Worm (Caenorhabditis elegans) whole organism, early embryonic: ENCODE results near the gene aptf-3.

Experiments used
- ama-1 ChIP-seq: fragments of 150-350 bp; optimal IDR thresholded peaks from 2 replicates; lab custom pipeline; 2014
- ceh-13 ChIP-seq: fragments of 200-800 bp; sonication (Bioruptor generic); optimal IDR thresholded peaks from 2 replicates; lab custom pipeline; 2018; ENCODE audit warnings: mild to moderate bottlenecking, missing genetic modification characterization, missing compliant biosample characterization
- flt-1 ChIP-seq: fragments of 200-800 bp; sonication (Bioruptor generic); IDR thresholded peaks from 2 replicates; pipeline ENCODE4 v1.3.6; 2022; ENCODE audit warnings: missing genetic modification characterization, missing compliant biosample characterization
- hmbx-1 ChIP-seq: sonication (generic microtip); optimal IDR thresholded peaks from 2 replicates; lab custom pipeline; 2016; ENCODE audit warnings: mild to moderate bottlenecking, missing genetic modification characterization, missing compliant biosample characterization
- hmg-4 ChIP-seq: fragments of 200-800 bp; sonication (Bioruptor generic); optimal IDR thresholded peaks from 2 replicates; lab custom pipeline; 2018; ENCODE audit warnings: mild to moderate bottlenecking, missing genetic modification characterization, missing compliant biosample characterization
- tbx-11 ChIP-seq: fragments of 200-800 bp; sonication (Bioruptor generic); IDR thresholded peaks from 2 replicates; pipeline ENCODE4 v1.3.6; 2022; ENCODE audit warnings: missing genetic modification characterization, missing compliant biosample characterization
- tbx-37 ChIP-seq: fragments of 200-800 bp; sonication (Bioruptor generic); conservative IDR thresholded peaks from 2 replicates; pipeline ENCODE4 v1.3.6; 2022; ENCODE audit warnings: missing genetic modification reagents, missing genetic modification characterization, missing compliant biosample characterization
- tra-4 ChIP-seq: sonication (generic microtip); optimal IDR thresholded peaks from 2 replicates; lab custom pipeline; 2017; ENCODE audit warnings: missing genetic modification characterization, missing compliant biosample characterization

DNA sequence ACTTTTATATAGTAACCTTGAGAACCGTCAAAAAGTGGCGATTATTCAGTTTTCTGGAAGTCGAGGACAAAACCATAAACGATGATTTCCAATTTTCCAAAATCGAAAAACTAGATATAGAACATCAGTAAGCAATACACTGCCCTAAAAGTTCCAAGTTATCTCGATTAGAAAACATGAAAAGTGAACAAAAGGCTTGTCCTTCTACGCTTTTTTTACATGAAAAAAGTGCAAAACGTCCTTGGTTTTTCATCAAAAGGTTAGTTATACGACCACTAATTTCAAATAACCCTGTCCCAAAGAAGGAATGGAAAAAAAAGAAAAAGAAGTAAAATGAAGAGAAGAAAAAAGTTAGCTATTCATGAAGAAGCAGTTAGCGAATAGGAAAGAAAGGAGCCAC, 8.1 kb upstream of the aptf-3 start:
- no peak for TF ChIP-seq ama-1 (lab: Kevin White, UChicago)
- no peak for TF ChIP-seq tbx-11 (GFP tag; lab: Robert Waterston, UW)
- TF ChIP-seq tbx-37 (GFP tag; lab: Robert Waterston, UW), result no peak
- no peak for TF ChIP-seq hmg-4 (GFP tag; lab: Kevin White, UChicago)
- no peak for TF ChIP-seq tra-4 (tag; lab: Kevin White, UChicago)
- TF ChIP-seq flt-1 (GFP tag; lab: Robert Waterston, UW), result no peak
- no peak for TF ChIP-seq ceh-13 (GFP tag; lab: Kevin White, UChicago)
- no peak for TF ChIP-seq hmbx-1
